Fruit fly (Drosophila melanogaster): ENCODE results near the gene Myc.

The Myc gene

DNA sequence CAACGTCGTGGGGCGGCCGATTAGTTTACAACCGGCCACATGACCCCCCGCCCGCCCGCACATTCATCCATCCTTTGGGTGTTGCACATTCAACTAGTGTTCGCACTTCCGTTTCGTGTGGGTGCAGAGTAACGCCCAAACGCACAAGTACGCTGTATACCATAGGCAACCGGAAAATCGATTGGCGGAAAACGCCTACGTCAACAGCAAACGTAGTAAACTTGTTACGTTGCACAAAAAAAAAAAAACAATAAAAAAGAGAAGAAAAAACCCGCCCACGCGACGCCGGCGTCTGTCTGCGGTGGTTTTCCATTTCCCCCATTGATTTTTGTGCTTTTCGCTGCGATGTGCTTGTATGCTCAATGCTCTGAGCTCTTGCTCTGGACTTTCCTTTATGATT lies 3.5 kb downstream of the Myc start (continued):
- TF ChIP-seq E2f2 (GFP tag; IDR thresholded peaks at IDR 0.05): no peak
- peak; percentile 33; the same call in 1 of the 4 replicates for TF ChIP-seq chinmo (GFP tag; IDR thresholded peaks at IDR 0.05; ENCODE audit: partially characterized antibody)
- peak; percentile 23 for TF ChIP-seq abd-A (tag; optimal IDR thresholded peaks at IDR 0.05)
- peak; percentile 35 for TF ChIP-seq sens (GFP tag)
- no peak; the same call in 2 of the 3 replicates for TF ChIP-seq z (GFP tag; IDR thresholded peaks at IDR 0.05)
- TF ChIP-seq bcd (GFP tag; optimal IDR thresholded peaks at IDR 0.05): no peak
- TF ChIP-seq CG17612 (GFP tag; IDR thresholded peaks at IDR 0.05): no peak

DNA sequence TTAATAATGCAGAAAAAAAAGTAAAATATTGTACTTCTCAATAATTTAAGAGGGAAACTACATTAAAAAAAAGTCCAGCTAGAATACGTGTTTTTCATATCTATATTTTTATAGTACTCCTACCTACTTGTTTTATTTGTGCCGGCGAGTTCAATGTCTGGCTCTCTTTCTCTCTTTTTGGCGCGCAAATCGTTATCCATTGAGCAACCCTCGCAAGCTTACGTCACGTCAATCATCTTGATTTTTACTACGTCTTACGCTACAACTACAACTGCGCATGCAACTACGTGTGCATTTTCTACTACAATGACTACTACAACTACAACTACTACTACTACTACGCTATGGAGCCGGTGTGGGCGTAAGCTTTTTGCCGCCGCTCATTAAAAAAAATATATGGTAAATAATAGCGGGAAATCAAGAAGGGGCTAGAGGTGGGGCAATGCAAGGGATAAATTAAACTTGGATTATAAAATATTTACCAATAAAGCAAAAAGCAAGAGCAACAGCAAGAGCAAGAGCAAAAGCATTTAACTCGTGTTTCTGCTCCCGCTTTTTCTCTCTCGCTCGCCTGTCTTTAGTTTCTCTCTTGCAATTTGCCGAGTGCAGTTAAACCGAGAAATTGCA lies 4.5 kb downstream of the Myc start:
- TF ChIP-seq CG9932 (GFP tag; IDR thresholded peaks at IDR 0.05) (no peak), dmrt11E (tag; optimal IDR thresholded peaks at IDR 0.05) (no peak), Med (GFP tag) (peak; percentile 47), bsh (GFP tag; optimal IDR thresholded peaks at IDR 0.05) (peak in 1 of 2 experiments; percentile 5), Trl (optimal IDR thresholded peaks at IDR 0.05) (peak; percentile 27 to 40), Trl (GFP tag; optimal IDR thresholded peaks at IDR 0.05) (no peak), CG15696 (tag; optimal IDR thresholded peaks at IDR 0.05) (no peak), Chrac-16 (GFP tag; optimal IDR thresholded peaks at IDR 0.05) (no peak), Pdp1 (GFP tag; optimal IDR thresholded peaks at IDR 0.05) (peak in 1 of 2 experiments; percentile 57), NC2α (GFP tag; optimal IDR thresholded peaks at IDR 0.05) (no peak), CG18476 (GFP tag; optimal IDR thresholded peaks at IDR 0.05) (peak; percentile 52), cg (GFP tag; optimal IDR thresholded peaks at IDR 0.05) (peak; percentile 25), CG30431 (GFP tag; optimal IDR thresholded peaks at IDR 0.05) (no peak), vnd (GFP tag; IDR thresholded peaks at IDR 0.05; ENCODE audit: partially characterized antibody) (no peak), ttk (GFP tag; IDR thresholded peaks at IDR 0.05) (no peak), NFAT (GFP tag; IDR thresholded peaks at IDR 0.05) (no peak), CG9437 (GFP tag; optimal IDR thresholded peaks at IDR 0.05) (peak; percentile 91)

DNA sequence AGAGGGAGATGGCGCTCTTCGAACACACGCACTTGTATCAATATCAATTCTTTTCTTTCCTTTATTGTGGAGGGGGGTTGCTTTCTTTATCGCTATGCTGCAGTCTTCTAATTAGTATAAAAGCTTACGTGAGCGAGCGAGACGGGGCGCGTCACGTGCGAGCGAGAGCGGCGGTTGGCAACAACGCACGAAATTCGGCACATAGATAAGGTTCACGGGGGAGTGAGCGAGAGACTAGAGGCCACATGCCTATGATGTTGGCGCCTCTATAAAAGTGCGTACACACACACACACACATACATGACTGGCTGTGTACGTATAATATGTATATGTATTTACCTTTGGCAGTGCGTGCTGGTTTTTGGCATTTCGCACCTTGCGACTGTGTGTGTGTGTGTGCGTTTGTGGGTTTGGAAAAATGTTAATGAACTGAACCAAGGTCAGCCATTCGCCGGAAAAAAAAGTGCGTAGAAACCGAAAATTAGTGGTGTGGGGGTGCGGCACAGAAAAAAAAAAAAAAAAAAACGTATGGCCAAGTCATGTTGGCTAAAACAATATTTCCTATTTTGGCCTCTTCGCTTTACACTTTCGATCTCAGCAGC lies 5.6 kb downstream of the Myc start:
- TF ChIP-seq h (optimal IDR thresholded peaks at IDR 0.05): no peak
- no peak; the same call in 1 of the 2 replicates for TF ChIP-seq CG9932 (GFP tag; IDR thresholded peaks at IDR 0.05)
- no peak for TF ChIP-seq mam (GFP tag; optimal IDR thresholded peaks at IDR 0.05)
- no peak for TF ChIP-seq dysf (GFP tag; IDR thresholded peaks at IDR 0.05)
- TF ChIP-seq CG18599 (GFP tag; optimal IDR thresholded peaks at IDR 0.05): peak; percentile 37
- TF ChIP-seq hbn (GFP tag; IDR thresholded peaks at IDR 0.05; ENCODE audit: partially characterized antibody): no peak
- no peak for TF ChIP-seq CG33557 (GFP tag; optimal IDR thresholded peaks at IDR 0.05)
- TF ChIP-seq stc (GFP tag; IDR thresholded peaks at IDR 0.05): no peak
- no peak for TF ChIP-seq HLHmδ (GFP tag; optimal IDR thresholded peaks at IDR 0.05)
- 0 out of 2 replicates have a peak, but pooled peaks have one; percentile 17 for TF ChIP-seq tna (GFP tag; IDR thresholded peaks at IDR 0.05; ENCODE audit: partially characterized antibody)
- peak; percentile 40 for TF ChIP-seq Dip3 (GFP tag; optimal IDR thresholded peaks at IDR 0.05)
- no peak for TF ChIP-seq CG1233 (GFP tag; optimal IDR thresholded peaks at IDR 0.05)
- TF ChIP-seq pfk (GFP tag; optimal IDR thresholded peaks at IDR 0.05): no peak
- TF ChIP-seq sens (GFP tag): peak; percentile 43
- no peak for TF ChIP-seq CG7745 (tag; optimal IDR thresholded peaks at IDR 0.05)
- TF ChIP-seq tx (GFP tag; optimal IDR thresholded peaks at IDR 0.05): no peak
- peak; percentile 9 for TF ChIP-seq CG7987 (GFP tag; optimal IDR thresholded peaks at IDR 0.05)
- no peak for TF ChIP-seq Elba2 (GFP tag; optimal IDR thresholded peaks at IDR 0.05)
- no peak for TF ChIP-seq shn (GFP tag; optimal IDR thresholded peaks at IDR 0.05)
- TF ChIP-seq CG3281 (GFP tag; optimal IDR thresholded peaks at IDR 0.05): peak; percentile 30
- no peak for TF ChIP-seq CG9609 (GFP tag; optimal IDR thresholded peaks at IDR 0.05)
- TF ChIP-seq corto (GFP tag; optimal IDR thresholded peaks at IDR 0.05): no peak
- TF ChIP-seq grau (tag; optimal IDR thresholded peaks at IDR 0.05): no peak
- TF ChIP-seq Deaf1 (tag; optimal IDR thresholded peaks at IDR 0.05): no peak
- no peak for TF ChIP-seq CG11398 (GFP tag; optimal IDR thresholded peaks at IDR 0.05)
- 0 out of 3 replicates have a peak, but pooled peaks have one; percentile 35 for TF ChIP-seq CG34422 (GFP tag; IDR thresholded peaks at IDR 0.05)
